Worm (Caenorhabditis elegans) whole organism, L3 larva: ENCODE data around the gene Y61A9LA.12.
"Not testable (repeated sequence)": the region's sequence is repeated elsewhere in the genome, so short reads cannot be mapped to it uniquely, and the experiment has no call there.

ENCODE experiments used
- R02D3.7 ChIP-seq: fragments of 150-350 bp; optimal IDR thresholded peaks from 2 replicates; lab custom pipeline; 2014; ENCODE audit warnings: missing biosample characterization, missing genetic modification characterization
- ZK546.5 ChIP-seq: sonication (generic microtip); optimal IDR thresholded peaks from 2 replicates; lab custom pipeline; 2017; ENCODE audit warnings: missing biosample characterization, missing genetic modification characterization
- ama-1 ChIP-seq: fragments of 150-350 bp; optimal IDR thresholded peaks from 2 replicates; lab custom pipeline; 2018
- ceh-16 ChIP-seq: sonication (generic microtip); optimal IDR thresholded peaks from 2 replicates; lab custom pipeline; 2017; ENCODE audit warnings: missing biosample characterization, missing genetic modification characterization
- egl-27 ChIP-seq: sonication (generic microtip); optimal IDR thresholded peaks from 4 replicates; lab custom pipeline; 2017; ENCODE audit warnings: missing biosample characterization, missing genetic modification reagents, missing genetic modification characterization
- egl-5 ChIP-seq: fragments of 150-350 bp; optimal IDR thresholded peaks from 2 replicates; lab custom pipeline; 2017; ENCODE audit warnings: missing biosample characterization, missing genetic modification reagents, missing genetic modification characterization, inconsistent platforms
- elt-1 ChIP-seq: fragments of 150-350 bp; optimal IDR thresholded peaks from 2 replicates; lab custom pipeline; 2014; ENCODE audit warnings: missing biosample characterization, missing genetic modification characterization
- elt-2 ChIP-seq: sonication (generic microtip); optimal IDR thresholded peaks from 2 replicates; lab custom pipeline; 2016; ENCODE audit warnings: missing genetic modification reagents, mild to moderate bottlenecking, missing genetic modification characterization, missing compliant biosample characterization
- elt-3 ChIP-seq, 3 experiments: fragments of 150-350 bp in 1 of 3; sonication (generic microtip) in 2 of 3; optimal IDR thresholded peaks; 2 replicates in 2 of 3; 4 replicates in 1 of 3; lab custom pipeline; 2014 to 2017; ENCODE audit warnings: missing biosample characterization in 3 of 3, missing genetic modification characterization in 3 of 3
- fkh-10 ChIP-seq: sonication (generic microtip); optimal IDR thresholded peaks from 2 replicates; lab custom pipeline; 2017; ENCODE audit warnings: missing biosample characterization, missing genetic modification reagents, missing genetic modification characterization
- fos-1 ChIP-seq: fragments of 150-350 bp; optimal IDR thresholded peaks from 2 replicates; lab custom pipeline; 2014; ENCODE audit warnings: missing biosample characterization, missing genetic modification characterization
- hmg-11 ChIP-seq: sonication (generic microtip); optimal IDR thresholded peaks from 2 replicates; lab custom pipeline; 2016; ENCODE audit warnings: missing genetic modification characterization, missing compliant biosample characterization
- jun-1 ChIP-seq: fragments of 150-350 bp; optimal IDR thresholded peaks from 2 replicates; lab custom pipeline; 2014; ENCODE audit warnings: missing biosample characterization, missing genetic modification reagents, missing genetic modification characterization
- lin-15B ChIP-seq: fragments of 150-350 bp; optimal IDR thresholded peaks from 2 replicates; lab custom pipeline; 2014; ENCODE audit warnings: missing biosample characterization, missing genetic modification characterization
- lin-39 ChIP-seq: fragments of 150-350 bp; optimal IDR thresholded peaks from 2 replicates; lab custom pipeline; 2018; ENCODE audit warnings: missing biosample characterization, missing genetic modification reagents, missing genetic modification characterization
- nfya-1 ChIP-seq: sonication (generic microtip); optimal IDR thresholded peaks from 2 replicates; lab custom pipeline; 2017; ENCODE audit warnings: missing genetic modification characterization, mild to moderate bottlenecking, missing compliant biosample characterization, antibody characterized with exemption, moderate library complexity; ENCODE audit not compliant: insufficient read depth
- nhr-11 ChIP-seq: fragments of 150-350 bp; optimal IDR thresholded peaks from 2 replicates; lab custom pipeline; 2014; ENCODE audit warnings: missing biosample characterization, missing genetic modification characterization
- nhr-12 ChIP-seq: fragments of 150-350 bp; optimal IDR thresholded peaks from 2 replicates; lab custom pipeline; 2014; ENCODE audit warnings: missing biosample characterization, missing genetic modification characterization
- nhr-237 ChIP-seq: fragments of 150-350 bp; optimal IDR thresholded peaks from 2 replicates; lab custom pipeline; 2014; ENCODE audit warnings: missing biosample characterization, missing genetic modification characterization
- nhr-28 ChIP-seq: fragments of 150-350 bp; optimal IDR thresholded peaks from 2 replicates; lab custom pipeline; 2014; ENCODE audit warnings: missing biosample characterization, missing genetic modification characterization
- nhr-43 ChIP-seq: sonication (generic microtip); optimal IDR thresholded peaks from 2 replicates; lab custom pipeline; 2016; ENCODE audit warnings: mild to moderate bottlenecking, missing genetic modification characterization, missing compliant biosample characterization; ENCODE audit not compliant: poor library complexity, severe bottlenecking
- nhr-76 ChIP-seq: fragments of 150-350 bp; sonication (generic microtip); optimal IDR thresholded peaks from 5 replicates; lab custom pipeline; 2014; ENCODE audit warnings: missing biosample characterization, missing genetic modification characterization
- nhr-77 ChIP-seq: fragments of 150-350 bp; optimal IDR thresholded peaks from 2 replicates; lab custom pipeline; 2014; ENCODE audit warnings: missing biosample characterization, missing genetic modification characterization
- pha-4 ChIP-seq: fragments of 150-350 bp; optimal IDR thresholded peaks from 2 replicates; lab custom pipeline; 2014; ENCODE audit warnings: missing biosample characterization, missing genetic modification reagents, missing genetic modification characterization
- skn-1 ChIP-seq: fragments of 150-350 bp; optimal IDR thresholded peaks from 2 replicates; lab custom pipeline; 2014; ENCODE audit warnings: missing biosample characterization, missing genetic modification characterization
- snpc-4 ChIP-seq: fragments of 150-350 bp; optimal IDR thresholded peaks from 2 replicates; lab custom pipeline; 2014; ENCODE audit warnings: missing biosample characterization, missing genetic modification characterization
- tbx-2 ChIP-seq: sonication (generic microtip); optimal IDR thresholded peaks from 2 replicates; lab custom pipeline; 2016; ENCODE audit warnings: mild to moderate bottlenecking, missing genetic modification characterization, missing compliant biosample characterization
- ztf-4 ChIP-seq: fragments of 150-350 bp; optimal IDR thresholded peaks from 2 replicates; lab custom pipeline; 2014; ENCODE audit warnings: missing biosample characterization, missing genetic modification characterization

Gene Y61A9LA.12

ce11 chrV:4569999-4570627 lies 16.4 kb downstream of the Y61A9LA.12 start, which contains the start of gene sut-2:
sut-2 (minus strand) TSS chrV:4570049.
- TF ChIP-seq pha-4 (tag; lab: Kevin White, UChicago) (peak; percentile 40), nfya-1 (tag; lab: Kevin White, UChicago) (peak; percentile 69), nhr-237 (tag; lab: Kevin White, UChicago) (no peak), hmg-11 (tag; lab: Kevin White, UChicago) (peak; percentile 39), snpc-4 (tag; lab: Kevin White, UChicago) (no peak), nhr-43 (tag; lab: Kevin White, UChicago) (no peak), lin-15B (tag; lab: Kevin White, UChicago) (peak; percentile 9), nhr-12 (tag; lab: Kevin White, UChicago) (no peak)

- no peak for TF ChIP-seq nhr-76 (tag; lab: Kevin White, UChicago)
- TF ChIP-seq nhr-11 (tag; lab: Kevin White, UChicago), result no peak
- no peak for TF ChIP-seq elt-1 (tag; lab: Kevin White, UChicago)
- TF ChIP-seq ZK546.5 (tag; lab: Kevin White, UChicago), result no peak
- no peak for TF ChIP-seq nhr-28 (tag; lab: Kevin White, UChicago)
- no peak for TF ChIP-seq lin-15B (tag; lab: Kevin White, UChicago)
- no peak for TF ChIP-seq skn-1 (tag; lab: Kevin White, UChicago)
- no peak for TF ChIP-seq elt-3 (tag; optimal IDR thresholded peaks at IDR 0.05; lab: Kevin White, UChicago)
Observed at ce11 chrV:4570833-4571232, 17.2 kb downstream of the Y61A9LA.12 start, which contains the start of gene Y61A9LA.3. Y61A9LA.3 (plus strand) TSS chrV:4571133.

- TF ChIP-seq nfya-1 (tag; lab: Kevin White, UChicago), result peak; percentile 97
- no peak for TF ChIP-seq lin-39 (tag; lab: Kevin White, UChicago)
Observed at ce11 chrV:4571997-4572396, 18.3 kb downstream of the Y61A9LA.12 start.

ce11 chrV:4573824-4574223 lies 20.2 kb downstream of the Y61A9LA.12 start, which contains the start of gene hpo-39:
hpo-39 (minus strand) TSS chrV:4573924.
- not testable (repeated sequence) for TF ChIP-seq skn-1 (tag; lab: Kevin White, UChicago); nhr-76 (tag; lab: Kevin White, UChicago); egl-5

ce11 chrV:4575458-4575857 lies 21.8 kb downstream of the Y61A9LA.12 start:
- TF ChIP-seq nfya-1 (tag; lab: Kevin White, UChicago) (peak; percentile 96), ztf-4 (tag; lab: Kevin White, UChicago) (no peak)

ce11 chrV:4580594-4580993 lies 26.9 kb downstream of the Y61A9LA.12 start:
- TF ChIP-seq fos-1 (tag; lab: Kevin White, UChicago) (no peak), nhr-12 (tag; lab: Kevin White, UChicago) (no peak), jun-1 (tag; lab: Kevin White, UChicago) (no peak), nfya-1 (tag; lab: Kevin White, UChicago) (no peak), ceh-16 (tag; lab: Kevin White, UChicago) (no peak), lin-15B (tag; lab: Kevin White, UChicago) (no peak)

ce11 chrV:4585009-4585408 lies 31.3 kb downstream of the Y61A9LA.12 start, which contains the start of gene Y61A9LA.1:
Y61A9LA.1 (plus strand) TSS chrV:4585309.
- TF ChIP-seq elt-2 (tag; lab: Kevin White, UChicago), result no peak
- TF ChIP-seq nhr-77 (tag; lab: Kevin White, UChicago), result no peak
- no peak for TF ChIP-seq pha-4 (tag; lab: Kevin White, UChicago)
- no peak for TF ChIP-seq ama-1 (lab: Kevin White, UChicago)
- TF ChIP-seq egl-27, result no peak
- no peak for TF ChIP-seq egl-5
- no peak for TF ChIP-seq skn-1 (tag; lab: Kevin White, UChicago)
- TF ChIP-seq nhr-237 (tag; lab: Kevin White, UChicago), result no peak
- no peak for TF ChIP-seq R02D3.7 (tag; lab: Kevin White, UChicago)
- TF ChIP-seq fkh-10, result no peak
- no peak for TF ChIP-seq tbx-2 (tag; lab: Kevin White, UChicago)
- TF ChIP-seq, all 47 proteins: peak for 0
